Fruit fly (Drosophila melanogaster) whole organism, pupa: Measurements from ENCODE around the gene CG11710.

ENCODE experiments used
- CG10348 ChIP-seq: fragments of 200-800 bp; sonication (Bioruptor generic); IDR thresholded peaks from 2 replicates; pipeline ENCODE4 v1.3.6; 2022; ENCODE audit warnings: missing biosample characterization, missing genetic modification characterization
- CG12605 ChIP-seq: fragments of 200-800 bp; sonication (Bioruptor generic); IDR thresholded peaks from 2 replicates; pipeline ENCODE4 v1.3.6; 2022; ENCODE audit warnings: missing biosample characterization, missing genetic modification characterization
- CG13204 ChIP-seq: fragments of 200-800 bp; sonication (Bioruptor generic); optimal IDR thresholded peaks from 2 replicates; lab custom pipeline; 2018; ENCODE audit warnings: missing biosample characterization, mild to moderate bottlenecking, missing genetic modification characterization, moderate library complexity
- CG14655 ChIP-seq: fragments of 200-800 bp; sonication (Bioruptor generic); optimal IDR thresholded peaks from 3 replicates; lab custom pipeline; 2017; ENCODE audit warnings: mild to moderate bottlenecking, missing biosample characterization, missing genetic modification reagents, missing genetic modification characterization
- CG15710 ChIP-seq: fragments of 200-800 bp; sonication (Bioruptor generic); optimal IDR thresholded peaks from 2 replicates; lab custom pipeline; 2018; ENCODE audit warnings: missing biosample characterization, mild to moderate bottlenecking, missing genetic modification characterization, moderate library complexity
- CG17806 ChIP-seq: fragments of 200-800 bp; sonication (Bioruptor generic); optimal IDR thresholded peaks from 2 replicates; lab custom pipeline; 2018; ENCODE audit warnings: missing biosample characterization, mild to moderate bottlenecking, missing genetic modification characterization, moderate library complexity
- CG32121 ChIP-seq: fragments of 200-800 bp; sonication (Bioruptor generic); IDR thresholded peaks from 2 replicates; pipeline ENCODE4 v1.3.6; 2022; ENCODE audit warnings: missing biosample characterization, missing genetic modification characterization
- CG34367 ChIP-seq: fragments of 200-800 bp; sonication (Bioruptor generic); optimal IDR thresholded peaks from 2 replicates; lab custom pipeline; 2018; ENCODE audit warnings: missing biosample characterization, mild to moderate bottlenecking, missing genetic modification characterization
- CG4496 ChIP-seq: fragments of 200-800 bp; sonication (Bioruptor generic); IDR thresholded peaks from 3 replicates; pipeline ENCODE4 v1.3.6; 2022; ENCODE audit warnings: missing biosample characterization, missing genetic modification characterization
- CG8159 ChIP-seq: fragments of 200-800 bp; sonication (Bioruptor generic); optimal IDR thresholded peaks from 3 replicates; lab custom pipeline; 2018; ENCODE audit warnings: missing biosample characterization, mild to moderate bottlenecking, missing genetic modification characterization, moderate library complexity
- CG8301 ChIP-seq: fragments of 200-800 bp; sonication (Bioruptor generic); optimal IDR thresholded peaks from 2 replicates; lab custom pipeline; 2018; ENCODE audit warnings: missing biosample characterization, mild to moderate bottlenecking, missing genetic modification characterization
- CG9948 ChIP-seq: fragments of 200-800 bp; sonication (Bioruptor generic); optimal IDR thresholded peaks from 2 replicates; lab custom pipeline; 2018; ENCODE audit warnings: missing biosample characterization, mild to moderate bottlenecking, missing genetic modification characterization, moderate library complexity
- D1 ChIP-seq: fragments of 200-800 bp; sonication (Bioruptor generic); optimal IDR thresholded peaks from 2 replicates; lab custom pipeline; 2018; ENCODE audit warnings: missing biosample characterization, mild to moderate bottlenecking, missing genetic modification characterization, moderate library complexity
- EcR ChIP-seq: fragments of 200-800 bp; sonication (Bioruptor generic); optimal IDR thresholded peaks from 3 replicates; lab custom pipeline; 2019; ENCODE audit warnings: missing biosample characterization, missing genetic modification characterization, mild to moderate bottlenecking, moderate library complexity, missing genetic modification reagents
- Ets98B ChIP-seq: fragments of 200-800 bp; sonication (Bioruptor generic); IDR thresholded peaks from 2 replicates; pipeline ENCODE4 v1.3.6; 2022; ENCODE audit warnings: missing biosample characterization, missing genetic modification characterization
- Pif1A ChIP-seq: fragments of 200-800 bp; sonication (Bioruptor generic); optimal IDR thresholded peaks from 3 replicates; lab custom pipeline; 2016; ENCODE audit warnings: missing biosample characterization, missing genetic modification characterization
- Pif1B ChIP-seq: fragments of 200-800 bp; sonication (Bioruptor generic); optimal IDR thresholded peaks from 3 replicates; lab custom pipeline; 2016; ENCODE audit warnings: missing biosample characterization, missing genetic modification characterization
- Snoo ChIP-seq: fragments of 200-800 bp; sonication (Bioruptor generic); optimal IDR thresholded peaks from 3 replicates; lab custom pipeline; 2017; ENCODE audit warnings: missing biosample characterization, mild to moderate bottlenecking, missing genetic modification characterization, inconsistent platforms
- fd96Ca ChIP-seq: fragments of 200-800 bp; sonication (Bioruptor generic); IDR thresholded peaks from 3 replicates; pipeline ENCODE4 v1.3.6; 2022; ENCODE audit warnings: missing biosample characterization, missing genetic modification characterization
- gl ChIP-seq: fragments of 200-800 bp; sonication (Bioruptor generic); optimal IDR thresholded peaks from 2 replicates; lab custom pipeline; 2018; ENCODE audit warnings: missing biosample characterization, mild to moderate bottlenecking, missing genetic modification characterization
- rn ChIP-seq: fragments of 200-800 bp; sonication (Bioruptor generic); IDR thresholded peaks from 2 replicates; pipeline ENCODE4 v1.3.6; 2022; ENCODE audit warnings: missing biosample characterization, missing genetic modification characterization

Gene CG11710

dm6 chrX:20433345-20434332, 4.2 kb upstream of the CG11710 start, which contains the start of gene CG1695:
CG1695 (plus strand) TSS chrX:20433950.
- TF ChIP-seq CG14655 (GFP tag; lab: Kevin White, UChicago) (peak; percentile 18), CG8159 (tag; lab: Kevin White, UChicago) (peak; percentile 6), CG4496 (peak; percentile 15; the same call in 1 of the 3 replicates), CG13204 (no peak), Pif1A (GFP tag; lab: Kevin White, UChicago) (peak; percentile 2)
- TF ChIP-seq, all 21 proteins: peak for 4

DNA sequence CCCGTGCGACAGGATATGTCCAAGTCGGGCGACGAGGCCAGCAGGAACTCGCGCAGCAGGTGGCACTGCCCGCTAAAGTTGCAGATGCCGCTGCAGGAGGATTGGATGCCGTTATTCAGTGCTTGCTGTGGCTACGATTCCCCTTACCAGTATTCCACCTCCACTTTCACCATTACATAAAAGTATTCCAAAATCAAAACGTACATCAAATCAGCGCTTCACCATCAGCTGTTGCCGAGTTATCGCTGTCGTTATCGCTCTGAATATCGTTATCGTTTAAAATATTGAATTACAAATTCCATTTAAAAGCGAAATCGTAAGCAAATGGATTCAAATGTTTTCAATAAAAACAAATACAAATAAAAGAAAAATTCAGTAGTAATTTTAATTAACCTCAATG, 2.7 kb downstream of the CG11710 start, which contains the start of gene CG15456:
Gene CG15456 (minus strand): TSS at position 225 of the 400 bp plus-strand sequence.
- TF ChIP-seq gl (tag; lab: Kevin White, UChicago): no peak
- TF ChIP-seq fd96Ca (GFP tag; lab: Robert Waterston, UW): no peak
- TF ChIP-seq Pif1A (GFP tag; lab: Kevin White, UChicago): no peak
- TF ChIP-seq CG8301 (tag; lab: Kevin White, UChicago): no peak
- TF ChIP-seq CG12605 (GFP tag; lab: Robert Waterston, UW): no peak
- TF ChIP-seq CG10348: no peak
- TF ChIP-seq CG8159 (tag; lab: Kevin White, UChicago): no peak
- no peak for TF ChIP-seq CG34367
- TF ChIP-seq Pif1B (GFP tag; lab: Kevin White, UChicago): no peak
- TF ChIP-seq EcR (GFP tag; lab: Kevin White, UChicago): no peak
- no peak for TF ChIP-seq rn (GFP tag; lab: Robert Waterston, UW)
- no peak for TF ChIP-seq CG9948 (tag; lab: Kevin White, UChicago)

DNA sequence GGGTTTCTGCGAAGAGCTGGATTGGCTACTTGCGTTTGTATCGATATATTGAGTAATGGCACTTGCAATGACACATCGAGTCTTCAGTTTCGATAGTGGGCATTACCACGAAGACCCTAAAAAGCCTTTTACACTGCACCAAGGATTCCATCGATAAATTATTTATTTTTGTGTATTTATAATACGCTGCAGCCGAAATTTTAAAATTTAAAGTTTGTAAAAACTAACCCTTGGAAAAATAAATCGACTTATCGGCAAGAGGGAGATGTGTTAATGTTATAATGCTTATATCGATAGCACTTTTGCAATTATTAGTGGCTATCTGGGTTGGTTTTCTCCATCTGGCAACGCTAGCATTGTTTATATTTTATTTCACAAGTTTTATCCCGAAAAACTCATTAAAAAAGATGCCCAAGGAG, 5.7 kb downstream of the CG11710 start, which contains the start of the genes Pp4-19C and cactin:
Gene Pp4-19C (minus strand): TSS at position 256 of the 419 bp plus-strand sequence.
Gene cactin (plus strand): TSS at position 323 of the 419 bp plus-strand sequence.
- TF ChIP-seq CG8159 (tag; lab: Kevin White, UChicago): no peak
- no peak for TF ChIP-seq CG9948 (tag; lab: Kevin White, UChicago)
- TF ChIP-seq fd96Ca (GFP tag; lab: Robert Waterston, UW): no peak
- no peak for TF ChIP-seq CG10348
- no peak for TF ChIP-seq gl (tag; lab: Kevin White, UChicago)
- TF ChIP-seq CG15710: peak; percentile 10
- TF ChIP-seq CG13204: no peak
- no peak for TF ChIP-seq Pif1B (GFP tag; lab: Kevin White, UChicago)
- no peak for TF ChIP-seq EcR (GFP tag; lab: Kevin White, UChicago)
- TF ChIP-seq CG12605 (GFP tag; lab: Robert Waterston, UW): no peak
- TF ChIP-seq CG34367: no peak
- no peak for TF ChIP-seq D1 (tag; lab: Kevin White, UChicago)
- peak; percentile 17; the same call in 1 of the 2 replicates for TF ChIP-seq Ets98B (GFP tag; lab: Robert Waterston, UW)
- TF ChIP-seq CG32121 (GFP tag; lab: Robert Waterston, UW): no peak
- no peak for TF ChIP-seq CG17806 (tag; lab: Kevin White, UChicago)
- no peak for TF ChIP-seq rn (GFP tag; lab: Robert Waterston, UW)
- no peak for TF ChIP-seq CG14655 (GFP tag; lab: Kevin White, UChicago)
- no peak for TF ChIP-seq CG8301 (tag; lab: Kevin White, UChicago)
- no peak for TF ChIP-seq Pif1A (GFP tag; lab: Kevin White, UChicago)
- TF ChIP-seq Snoo: no peak
- 0 out of 3 replicates have a peak, but pooled peaks have one; percentile 44 for TF ChIP-seq CG4496

DNA sequence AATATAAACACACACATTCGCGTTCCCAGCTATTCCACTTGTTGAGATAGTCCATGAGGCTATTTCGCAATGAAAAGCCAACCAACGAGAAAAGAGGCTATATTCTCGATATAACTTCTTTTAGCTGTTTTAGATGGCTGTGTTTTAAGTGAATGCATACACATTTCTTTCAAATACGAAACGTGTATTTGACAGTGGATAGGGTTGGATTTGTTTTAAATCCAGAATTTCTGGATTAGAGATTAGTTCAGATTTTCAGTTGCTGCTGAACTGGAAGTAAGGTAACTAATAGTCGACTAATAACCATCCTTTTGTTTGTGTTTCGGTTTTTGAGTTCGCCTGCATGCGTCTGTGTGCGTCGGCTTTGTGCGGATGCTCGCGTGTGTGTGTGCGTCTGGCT, 6.3 kb downstream of the CG11710 start:
- TF ChIP-seq rn (GFP tag; lab: Robert Waterston, UW): no peak

DNA sequence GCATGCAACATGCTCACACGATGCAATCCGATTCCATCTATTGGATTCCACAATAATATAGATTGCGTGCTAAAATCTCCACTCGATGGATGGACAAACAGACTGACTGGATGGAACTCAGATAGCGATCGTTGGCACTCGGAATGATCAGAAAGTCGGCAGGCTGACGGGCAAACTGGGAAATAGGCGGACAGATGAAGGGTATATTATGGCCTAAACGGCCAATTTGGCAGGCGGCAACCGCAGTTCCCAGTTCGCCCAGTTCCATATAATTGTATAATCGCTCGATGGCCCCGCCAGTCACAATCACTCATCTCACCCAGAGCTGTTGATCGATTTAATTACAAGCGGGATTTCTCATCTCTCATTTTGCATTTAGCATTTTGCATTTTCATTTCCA, 10.2 kb downstream of the CG11710 start, which contains the start of gene Obp19d:
Gene Obp19d (plus strand): TSS at position 301 of the 400 bp plus-strand sequence.
- TF ChIP-seq D1 (tag; lab: Kevin White, UChicago) (no peak), CG10348 (no peak), CG34367 (no peak), Pif1A (GFP tag; lab: Kevin White, UChicago) (no peak), Snoo (no peak), CG8301 (tag; lab: Kevin White, UChicago) (no peak), CG8159 (tag; lab: Kevin White, UChicago) (no peak), CG9948 (tag; lab: Kevin White, UChicago) (no peak), Ets98B (GFP tag; lab: Robert Waterston, UW) (no peak), CG14655 (GFP tag; lab: Kevin White, UChicago) (no peak)

DNA sequence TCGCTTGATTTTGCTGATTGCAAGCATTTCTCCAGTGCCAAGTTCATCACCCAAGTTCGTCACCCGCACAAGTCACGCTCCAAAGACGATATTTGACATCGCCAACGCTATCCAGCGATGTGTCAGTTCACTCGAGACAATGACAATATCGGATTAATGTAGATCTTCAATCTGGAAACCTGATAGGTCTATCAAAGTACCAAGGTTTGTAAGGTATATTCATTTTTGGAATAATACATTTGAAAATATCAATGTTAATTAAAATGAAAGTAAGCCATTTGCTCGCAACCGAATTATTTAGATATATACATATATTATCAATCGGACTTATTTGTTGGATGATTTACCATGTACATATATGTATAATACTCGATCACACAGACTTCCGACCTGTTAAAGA, 10.6 kb downstream of the CG11710 start, which contains the start of gene Obp19c:
Gene Obp19c (minus strand): TSS at position 101 of the 400 bp plus-strand sequence.
- no peak for TF ChIP-seq fd96Ca (GFP tag; lab: Robert Waterston, UW)
- TF ChIP-seq rn (GFP tag; lab: Robert Waterston, UW): no peak
- no peak for TF ChIP-seq CG10348
- no peak for TF ChIP-seq gl (tag; lab: Kevin White, UChicago)
- no peak for TF ChIP-seq CG12605 (GFP tag; lab: Robert Waterston, UW)
- no peak for TF ChIP-seq CG9948 (tag; lab: Kevin White, UChicago)
